Worm (Caenorhabditis elegans) whole organism, L2 larva: ENCODE measurements around the gene cyp-34A7.

Experiments
- lin-39 ChIP-seq: fragments of 150-350 bp; optimal IDR thresholded peaks from 2 replicates; lab custom pipeline; 2014; ENCODE audit warnings: missing biosample characterization, missing genetic modification reagents, missing genetic modification characterization
- ztf-4 ChIP-seq: fragments of 150-350 bp; optimal IDR thresholded peaks from 2 replicates; lab custom pipeline; 2014; ENCODE audit warnings: missing biosample characterization, missing genetic modification characterization

ce11 chrV:3992334-3992733, 28.7 kb upstream of the cyp-34A7 start:
- TF ChIP-seq ztf-4 (no peak), lin-39 (no peak)
